Fruit fly (Drosophila melanogaster): ENCODE measurements around the gene Polr1B.

The Polr1B gene

dm6 chr2L:429680-430484 lies 25.8 kb downstream of the Polr1B start:
- TF ChIP-seq kay (GFP tag; ENCODE audit: borderline replicate concordance) (peak; percentile 36), pad (GFP tag; optimal IDR thresholded peaks at IDR 0.05) (no peak), CG11617 (GFP tag; optimal IDR thresholded peaks at IDR 0.05) (no peak), Clk (GFP tag; optimal IDR thresholded peaks at IDR 0.05) (no peak), Hr96 (GFP tag; optimal IDR thresholded peaks at IDR 0.05) (no peak), toe (GFP tag; optimal IDR thresholded peaks at IDR 0.05) (no peak), CG12768 (GFP tag; optimal IDR thresholded peaks at IDR 0.05) (no peak)

DNA sequence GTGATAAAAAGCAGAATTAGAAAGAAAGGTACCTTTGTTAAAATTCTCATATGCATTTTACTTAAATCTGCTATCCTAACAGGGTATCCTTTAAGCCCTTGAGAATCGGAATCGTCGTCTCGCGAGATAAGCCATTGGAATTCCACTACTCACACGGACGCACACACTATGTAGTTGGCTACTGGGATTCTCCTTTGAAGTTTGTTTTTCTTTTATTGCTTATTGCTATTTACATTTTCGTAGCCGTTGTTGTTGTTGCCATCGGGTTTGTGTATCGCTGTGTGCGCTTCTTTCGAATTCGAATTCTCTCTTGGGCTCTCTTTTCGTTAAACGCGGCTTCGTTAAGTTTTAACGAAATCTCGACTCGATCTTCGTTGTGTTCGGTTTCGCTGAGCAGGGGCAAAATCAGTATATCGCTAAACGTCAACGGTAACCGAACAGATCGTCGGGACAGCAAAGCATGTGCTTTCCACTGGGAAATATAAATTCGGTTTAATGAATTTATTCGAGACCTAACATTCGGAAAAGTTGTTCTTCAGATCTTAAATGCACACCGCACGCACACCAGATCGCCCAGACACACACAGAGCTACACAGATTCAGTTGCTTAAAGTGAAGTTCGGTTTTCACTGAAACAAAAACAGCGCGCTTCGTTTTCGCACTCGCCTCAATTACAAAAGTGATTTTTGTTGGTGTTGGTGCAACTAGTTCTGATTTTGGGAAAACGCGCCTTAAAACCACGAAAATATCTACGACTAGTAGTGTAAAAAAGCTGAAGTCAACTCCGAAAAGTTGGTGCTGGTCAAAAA lies 26.9 kb downstream of the Polr1B start, which contains the start of gene ex:
Gene ex (plus strand): TSS at position 408 of the 809 bp plus-strand sequence.
- TF ChIP-seq CG5204 (GFP tag; optimal IDR thresholded peaks at IDR 0.05) (no peak), Clk (GFP tag; optimal IDR thresholded peaks at IDR 0.05) (peak; percentile 1), Hr96 (GFP tag; optimal IDR thresholded peaks at IDR 0.05) (no peak), pad (GFP tag; optimal IDR thresholded peaks at IDR 0.05) (peak; percentile 87), CG12768 (GFP tag; optimal IDR thresholded peaks at IDR 0.05) (peak; percentile 82), kay (GFP tag; ENCODE audit: borderline replicate concordance) (no peak), bab1 (GFP tag; optimal IDR thresholded peaks at IDR 0.05) (peak; percentile 58), CG7045 (GFP tag; optimal IDR thresholded peaks at IDR 0.05) (peak; percentile 60), CG33017 (tag; optimal IDR thresholded peaks at IDR 0.05) (peak; percentile 76), CG1620 (GFP tag; optimal IDR thresholded peaks at IDR 0.05) (no peak), ovo (GFP tag; optimal IDR thresholded peaks at IDR 0.05) (peak; percentile 48), Mnt (GFP tag; optimal IDR thresholded peaks at IDR 0.05) (peak; percentile 87), toe (GFP tag; optimal IDR thresholded peaks at IDR 0.05) (no peak), cic (GFP tag; optimal IDR thresholded peaks at IDR 0.05) (peak; percentile 25), tj (GFP tag; optimal IDR thresholded peaks at IDR 0.05) (peak; percentile 89), Crg-1 (GFP tag; optimal IDR thresholded peaks at IDR 0.05) (peak; percentile 30), CG14711 (tag; optimal IDR thresholded peaks at IDR 0.05) (peak; percentile 27), CG7101 (tag; optimal IDR thresholded peaks at IDR 0.05) (peak; percentile 72), cnc (optimal IDR thresholded peaks at IDR 0.05) (no peak), CG11617 (GFP tag; optimal IDR thresholded peaks at IDR 0.05) (peak; percentile 48)

dm6 chr2L:431629-431984 lies 27.5 kb downstream of the Polr1B start:
- TF ChIP-seq cnc (optimal IDR thresholded peaks at IDR 0.05) (no peak), CG7101 (tag; optimal IDR thresholded peaks at IDR 0.05) (no peak), toe (GFP tag; optimal IDR thresholded peaks at IDR 0.05) (no peak)

DNA sequence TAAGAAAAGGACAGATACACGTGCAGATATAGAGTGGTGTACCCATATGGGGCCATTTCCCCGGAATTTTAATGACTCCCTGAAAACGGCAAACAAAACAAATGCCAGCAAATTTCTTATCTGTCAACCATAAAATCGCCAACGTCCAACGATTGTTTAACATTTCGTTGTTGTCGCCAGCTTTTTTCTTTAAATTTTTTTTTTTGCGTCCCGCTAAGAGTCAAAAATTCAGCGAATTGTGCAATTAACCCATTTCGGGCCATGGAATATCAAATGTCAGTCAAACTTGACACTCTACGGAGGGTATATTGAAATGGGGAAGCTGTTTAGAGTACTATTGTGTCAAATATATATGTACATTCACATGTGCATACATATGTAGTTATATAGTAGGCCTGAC lies 28.0 kb downstream of the Polr1B start:
- TF ChIP-seq toe (GFP tag; optimal IDR thresholded peaks at IDR 0.05), result no peak
- TF ChIP-seq tj (GFP tag; optimal IDR thresholded peaks at IDR 0.05), result peak; percentile 92
- TF ChIP-seq CG12768 (GFP tag; optimal IDR thresholded peaks at IDR 0.05), result no peak
- TF ChIP-seq Mnt (GFP tag; optimal IDR thresholded peaks at IDR 0.05), result no peak
- no peak for TF ChIP-seq Hr96 (GFP tag; optimal IDR thresholded peaks at IDR 0.05)
- no peak for TF ChIP-seq CG1620 (GFP tag; optimal IDR thresholded peaks at IDR 0.05)
- TF ChIP-seq bab1 (GFP tag; optimal IDR thresholded peaks at IDR 0.05), result peak; percentile 1
- no peak for TF ChIP-seq cnc (optimal IDR thresholded peaks at IDR 0.05)

DNA sequence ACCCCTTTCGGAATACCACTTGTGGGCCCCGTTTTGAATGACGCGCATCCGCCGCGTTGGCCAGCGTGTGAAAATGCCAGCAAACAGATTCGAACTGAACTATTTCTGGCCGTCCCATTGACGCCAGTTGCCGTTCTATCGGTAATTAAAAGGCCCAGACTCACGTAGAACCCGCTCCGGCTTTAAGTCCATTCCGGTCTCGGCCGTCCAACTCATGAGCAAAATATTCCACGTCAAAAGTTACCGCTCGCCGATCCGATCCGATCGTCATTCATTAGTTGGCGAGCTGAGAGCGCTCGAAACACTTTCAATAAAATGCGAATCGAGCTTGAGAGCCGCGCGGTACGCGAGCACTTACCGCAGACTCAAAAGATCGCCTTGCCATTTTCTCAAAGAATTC lies 30.4 kb downstream of the Polr1B start:
- TF ChIP-seq cic (GFP tag; optimal IDR thresholded peaks at IDR 0.05) (peak; percentile 43), Clk (GFP tag; optimal IDR thresholded peaks at IDR 0.05) (no peak), CG14711 (tag; optimal IDR thresholded peaks at IDR 0.05) (no peak), ovo (GFP tag; optimal IDR thresholded peaks at IDR 0.05) (no peak), tj (GFP tag; optimal IDR thresholded peaks at IDR 0.05) (no peak), CG11617 (GFP tag; optimal IDR thresholded peaks at IDR 0.05) (no peak), CG7101 (tag; optimal IDR thresholded peaks at IDR 0.05) (no peak), CG33017 (tag; optimal IDR thresholded peaks at IDR 0.05) (no peak), Mnt (GFP tag; optimal IDR thresholded peaks at IDR 0.05) (no peak), pad (GFP tag; optimal IDR thresholded peaks at IDR 0.05) (no peak), kay (GFP tag; ENCODE audit: borderline replicate concordance) (peak; percentile 41), CG12768 (GFP tag; optimal IDR thresholded peaks at IDR 0.05) (no peak), Crg-1 (GFP tag; optimal IDR thresholded peaks at IDR 0.05) (no peak), CG7045 (GFP tag; optimal IDR thresholded peaks at IDR 0.05) (no peak), cnc (optimal IDR thresholded peaks at IDR 0.05) (no peak)

DNA sequence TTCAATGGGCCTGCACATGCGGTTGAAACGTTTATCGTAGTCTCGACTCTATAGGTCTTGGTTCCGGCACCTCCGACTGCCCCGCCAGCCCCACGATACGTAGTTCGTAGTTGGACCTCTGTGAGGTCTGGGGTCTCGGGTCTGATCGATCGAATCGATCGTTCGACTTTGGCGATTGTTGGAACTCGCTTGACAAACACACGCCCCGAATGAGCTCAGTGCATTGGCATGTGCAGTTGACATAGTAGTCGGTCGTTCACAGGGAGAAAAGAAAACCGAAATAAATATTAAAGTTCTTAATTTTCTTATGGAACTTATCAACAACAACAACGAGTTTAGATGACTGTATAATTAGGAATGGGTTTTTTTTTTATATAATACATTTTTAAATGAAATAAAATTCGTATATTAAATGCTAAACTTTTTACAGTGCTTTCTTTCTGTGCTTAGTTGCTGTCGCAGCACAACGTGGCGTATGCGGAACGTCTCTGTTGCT lies 31.3 kb downstream of the Polr1B start:
- peak; percentile 77 for TF ChIP-seq CG1620 (GFP tag; optimal IDR thresholded peaks at IDR 0.05)
- peak; percentile 99 for TF ChIP-seq tj (GFP tag; optimal IDR thresholded peaks at IDR 0.05)
- peak; percentile 74 for TF ChIP-seq Crg-1 (GFP tag; optimal IDR thresholded peaks at IDR 0.05)
- peak; percentile 91 for TF ChIP-seq CG11617 (GFP tag; optimal IDR thresholded peaks at IDR 0.05)
- TF ChIP-seq Hr96 (GFP tag; optimal IDR thresholded peaks at IDR 0.05), result peak; percentile 64
- TF ChIP-seq pad (GFP tag; optimal IDR thresholded peaks at IDR 0.05), result peak; percentile 78
- TF ChIP-seq CG7045 (GFP tag; optimal IDR thresholded peaks at IDR 0.05), result peak; percentile 87
- TF ChIP-seq bab1 (GFP tag; optimal IDR thresholded peaks at IDR 0.05), result peak; percentile 93
- no peak for TF ChIP-seq cnc (optimal IDR thresholded peaks at IDR 0.05)
- TF ChIP-seq CG33017 (tag; optimal IDR thresholded peaks at IDR 0.05), result peak; percentile 94
- peak; percentile 49 for TF ChIP-seq toe (GFP tag; optimal IDR thresholded peaks at IDR 0.05)
- peak; percentile 41 for TF ChIP-seq Clk (GFP tag; optimal IDR thresholded peaks at IDR 0.05)
- TF ChIP-seq kay (GFP tag; ENCODE audit: borderline replicate concordance), result peak; percentile 89
- TF ChIP-seq Mnt (GFP tag; optimal IDR thresholded peaks at IDR 0.05), result peak; percentile 74
- peak; percentile 76 for TF ChIP-seq CG5204 (GFP tag; optimal IDR thresholded peaks at IDR 0.05)
- peak; percentile 97 for TF ChIP-seq CG12768 (GFP tag; optimal IDR thresholded peaks at IDR 0.05)
- peak; percentile 92 for TF ChIP-seq CG14711 (tag; optimal IDR thresholded peaks at IDR 0.05)
- peak; percentile 59 for TF ChIP-seq ovo (GFP tag; optimal IDR thresholded peaks at IDR 0.05)
- peak; percentile 94 for TF ChIP-seq CG7101 (tag; optimal IDR thresholded peaks at IDR 0.05)
- TF ChIP-seq cic (GFP tag; optimal IDR thresholded peaks at IDR 0.05), result peak; percentile 86

All from whole organism, adult.